Worm (Caenorhabditis elegans) whole organism, L3 larva: ENCODE data around the gene clec-62.

Source experiments
- elt-1 ChIP-seq: fragments of 150-350 bp; optimal IDR thresholded peaks from 2 replicates; lab custom pipeline; 2014; ENCODE audit warnings: missing biosample characterization, missing genetic modification characterization
- elt-2 ChIP-seq: sonication (generic microtip); optimal IDR thresholded peaks from 2 replicates; lab custom pipeline; 2016; ENCODE audit warnings: missing genetic modification reagents, mild to moderate bottlenecking, missing genetic modification characterization, missing compliant biosample characterization
- elt-3 ChIP-seq, 3 experiments: fragments of 150-350 bp in 1 of 3; sonication (generic microtip) in 2 of 3; optimal IDR thresholded peaks; 2 replicates in 2 of 3; 4 replicates in 1 of 3; lab custom pipeline; 2014 to 2017; ENCODE audit warnings: missing biosample characterization in 3 of 3, missing genetic modification characterization in 3 of 3
- eor-1 ChIP-seq, 2 experiments: fragments of 150-350 bp; optimal IDR thresholded peaks; 2 replicates each; lab custom pipeline; 2014 to 2018; ENCODE audit warnings: missing biosample characterization in 2 of 2, missing genetic modification characterization in 2 of 2
- fos-1 ChIP-seq: fragments of 150-350 bp; optimal IDR thresholded peaks from 2 replicates; lab custom pipeline; 2014; ENCODE audit warnings: missing biosample characterization, missing genetic modification characterization
- hmg-11 ChIP-seq: sonication (generic microtip); optimal IDR thresholded peaks from 2 replicates; lab custom pipeline; 2016; ENCODE audit warnings: missing genetic modification characterization, missing compliant biosample characterization
- nhr-77 ChIP-seq: fragments of 150-350 bp; optimal IDR thresholded peaks from 2 replicates; lab custom pipeline; 2014; ENCODE audit warnings: missing biosample characterization, missing genetic modification characterization
- unc-39 ChIP-seq: sonication (generic microtip); optimal IDR thresholded peaks from 4 replicates; lab custom pipeline; 2017; ENCODE audit warnings: missing biosample characterization, missing genetic modification characterization
- unc-62 ChIP-seq: fragments of 150-350 bp; sonication (generic microtip); optimal IDR thresholded peaks from 4 replicates; lab custom pipeline; 2014; ENCODE audit warnings: missing biosample characterization, missing genetic modification reagents, missing genetic modification characterization
- zag-1 ChIP-seq: fragments of 150-350 bp; optimal IDR thresholded peaks from 2 replicates; lab custom pipeline; 2014; ENCODE audit warnings: missing biosample characterization, missing genetic modification characterization

clec-62 gene

DNA sequence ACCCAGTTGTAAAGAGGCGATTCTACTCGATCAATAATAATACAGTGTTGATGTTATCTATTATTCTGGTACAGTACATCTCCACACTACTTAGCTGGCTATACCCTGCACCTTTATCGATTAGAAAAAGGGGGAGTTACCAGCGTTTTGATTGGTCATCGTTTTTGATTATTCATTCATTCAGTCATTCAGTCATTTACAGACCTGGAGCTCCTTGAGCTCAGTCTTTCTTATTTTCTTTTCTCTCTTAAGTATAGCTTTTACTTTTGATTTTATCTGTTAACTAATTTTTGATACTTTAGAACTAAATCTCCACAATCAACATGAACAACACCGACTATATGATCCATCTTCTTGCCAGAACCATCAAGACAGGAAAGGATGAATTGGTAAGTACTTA, 44.8 kb downstream of the clec-62 start, which contains the start of gene Y46G5A.28:
Gene Y46G5A.28 (plus strand): TSS at position 301 of the 400 bp plus-strand sequence.
- TF ChIP-seq elt-1 (tag; lab: Kevin White, UChicago) (no peak), hmg-11 (tag; lab: Kevin White, UChicago) (no peak), zag-1 (no peak), elt-3 (tag; optimal IDR thresholded peaks at IDR 0.05; lab: Kevin White, UChicago) (no peak)

DNA sequence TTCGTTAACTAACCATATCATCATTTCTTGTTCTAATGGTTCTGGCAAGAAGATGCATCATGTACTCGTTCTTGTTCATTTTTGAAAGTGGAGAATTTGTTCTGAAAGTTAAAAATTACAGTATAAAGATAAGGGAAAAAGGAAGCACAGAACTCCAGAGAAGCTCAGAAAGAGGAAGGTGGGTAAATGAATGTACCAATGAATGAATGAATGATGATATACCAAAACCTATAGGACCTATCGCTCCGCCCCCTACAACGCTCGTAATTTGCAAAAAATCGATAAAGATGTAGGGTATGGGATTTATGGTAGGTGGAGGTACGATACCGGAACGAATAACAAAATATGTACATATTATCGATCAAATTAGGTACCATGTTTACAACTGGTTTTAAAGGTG, 47.2 kb downstream of the clec-62 start, which contains the start of gene pes-10:
Gene pes-10 (minus strand): TSS at position 101 of the 400 bp plus-strand sequence.
- no peak for TF ChIP-seq unc-62 (GFP tag; lab: Kevin White, UChicago)
- TF ChIP-seq nhr-77 (tag; lab: Kevin White, UChicago) = no peak
- no peak for TF ChIP-seq unc-39 (tag; lab: Kevin White, UChicago)
- no peak for TF ChIP-seq eor-1 (tag; optimal IDR thresholded peaks at IDR 0.05; lab: Kevin White, UChicago)
- no peak for TF ChIP-seq fos-1 (tag; lab: Kevin White, UChicago)
- TF ChIP-seq elt-2 (tag; lab: Kevin White, UChicago) = no peak
